Worm (Caenorhabditis elegans): ENCODE data around the gene sqv-3.

DNA sequence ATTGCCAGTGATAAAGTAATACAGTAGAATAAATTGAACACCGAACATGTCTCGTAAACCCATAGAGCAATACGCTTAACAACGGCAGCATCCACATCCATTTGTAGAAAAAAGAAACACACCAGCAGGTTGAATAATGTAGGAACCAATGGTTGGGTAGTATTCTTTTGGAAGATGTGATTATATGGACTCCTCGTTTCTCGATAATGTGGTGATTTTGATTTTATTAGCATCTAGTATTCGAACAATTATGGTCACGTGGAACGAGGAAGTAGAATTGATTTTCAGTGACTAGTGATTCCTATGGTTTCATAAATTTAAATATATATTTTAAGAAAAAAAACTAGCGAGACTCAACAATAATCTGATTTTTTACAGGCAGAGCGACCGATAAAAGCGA is 16.3 kb upstream of the sqv-3 start, which contains the start of gene srxa-10:
- TF ChIP-seq lin-11 (tag; optimal IDR thresholded peaks at IDR 0.05) (no peak), lim-6 (tag; optimal IDR thresholded peaks at IDR 0.05) (no peak)
